Fruit fly (Drosophila melanogaster): ENCODE results near the gene CG15386.

Gene CG15386

DNA sequence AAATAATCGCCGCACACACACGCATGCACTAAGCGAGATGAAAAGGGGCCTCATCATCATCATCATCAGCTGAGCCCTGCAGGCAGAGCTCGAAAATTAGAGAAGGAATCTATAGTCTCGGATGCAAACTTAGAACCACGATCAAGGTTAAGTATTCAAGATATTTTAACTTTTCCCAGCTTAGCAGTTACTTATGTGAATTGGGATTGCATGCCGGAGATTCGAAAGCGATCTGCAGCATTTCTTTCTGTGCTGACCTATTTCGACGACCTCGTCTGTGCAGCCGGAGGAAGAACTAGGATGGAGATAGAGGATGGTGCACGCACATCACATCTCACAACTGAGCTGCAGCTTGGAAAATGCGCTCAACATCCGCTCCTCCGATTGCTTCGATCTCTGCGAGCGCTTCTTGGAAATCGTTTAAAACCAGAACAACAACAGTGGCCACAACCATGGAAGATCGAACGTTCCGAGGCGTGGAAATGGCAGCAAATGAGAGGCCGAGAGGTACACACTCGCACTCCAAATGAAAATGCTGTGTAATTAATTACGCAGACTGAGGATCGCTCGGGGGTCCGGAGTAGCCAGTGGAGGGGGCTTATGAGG lies 34.2 kb downstream of the CG15386 start:
- TF ChIP-seq Crg-1 (GFP tag; optimal IDR thresholded peaks at IDR 0.05) = no peak
- no peak for TF ChIP-seq CG12768 (GFP tag; optimal IDR thresholded peaks at IDR 0.05)
- TF ChIP-seq CG5204 (GFP tag; optimal IDR thresholded peaks at IDR 0.05) = no peak
- no peak for TF ChIP-seq cic (GFP tag; optimal IDR thresholded peaks at IDR 0.05)
- no peak for TF ChIP-seq Clk (GFP tag; optimal IDR thresholded peaks at IDR 0.05)
- no peak for TF ChIP-seq kay (GFP tag; ENCODE audit: borderline replicate concordance)
- no peak for TF ChIP-seq CG14711 (tag; optimal IDR thresholded peaks at IDR 0.05)
- no peak for TF ChIP-seq bab1 (GFP tag; optimal IDR thresholded peaks at IDR 0.05)
- TF ChIP-seq CG33017 (tag; optimal IDR thresholded peaks at IDR 0.05) = no peak
- TF ChIP-seq cnc (optimal IDR thresholded peaks at IDR 0.05) = no peak
- TF ChIP-seq CG1620 (GFP tag; optimal IDR thresholded peaks at IDR 0.05) = no peak
- TF ChIP-seq Mnt (GFP tag; optimal IDR thresholded peaks at IDR 0.05) = no peak
- TF ChIP-seq pad (GFP tag; optimal IDR thresholded peaks at IDR 0.05) = no peak
- no peak for TF ChIP-seq CG11617 (GFP tag; optimal IDR thresholded peaks at IDR 0.05)
- TF ChIP-seq Hr96 (GFP tag; optimal IDR thresholded peaks at IDR 0.05) = no peak
- TF ChIP-seq ovo (GFP tag; optimal IDR thresholded peaks at IDR 0.05) = no peak

DNA sequence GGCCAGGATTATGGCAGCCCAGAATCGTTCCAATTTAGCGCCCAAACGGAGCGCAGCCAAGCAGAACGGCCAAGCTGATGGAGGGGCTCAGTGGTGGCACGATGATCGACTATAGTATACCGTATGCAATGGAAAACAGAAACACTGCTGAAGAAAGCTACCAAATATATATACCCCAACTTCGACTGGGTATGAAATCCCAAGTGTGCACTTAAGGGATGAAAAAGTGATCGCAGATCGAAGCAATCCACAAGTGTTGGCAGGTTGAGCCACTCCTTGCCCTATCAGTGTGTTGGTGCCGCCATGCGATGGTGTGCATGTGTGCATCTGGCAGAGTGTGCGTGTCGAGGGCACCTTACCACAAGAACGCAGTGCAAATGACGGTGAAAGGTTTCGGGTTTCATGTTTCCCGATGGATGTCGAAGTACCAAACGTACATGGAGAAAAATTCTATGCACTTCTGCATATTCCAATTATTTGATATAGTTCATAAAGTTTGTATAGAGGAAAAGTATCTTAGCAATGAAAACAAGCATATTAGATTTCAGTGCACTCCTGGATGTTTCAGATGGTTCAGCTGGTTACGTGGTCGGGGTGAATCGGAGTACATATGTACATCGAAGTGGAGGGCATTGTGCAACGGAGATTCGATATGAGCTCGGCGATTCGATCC lies 34.9 kb downstream of the CG15386 start:
- TF ChIP-seq cic (GFP tag; optimal IDR thresholded peaks at IDR 0.05) (no peak), Clk (GFP tag; optimal IDR thresholded peaks at IDR 0.05) (no peak)

DNA sequence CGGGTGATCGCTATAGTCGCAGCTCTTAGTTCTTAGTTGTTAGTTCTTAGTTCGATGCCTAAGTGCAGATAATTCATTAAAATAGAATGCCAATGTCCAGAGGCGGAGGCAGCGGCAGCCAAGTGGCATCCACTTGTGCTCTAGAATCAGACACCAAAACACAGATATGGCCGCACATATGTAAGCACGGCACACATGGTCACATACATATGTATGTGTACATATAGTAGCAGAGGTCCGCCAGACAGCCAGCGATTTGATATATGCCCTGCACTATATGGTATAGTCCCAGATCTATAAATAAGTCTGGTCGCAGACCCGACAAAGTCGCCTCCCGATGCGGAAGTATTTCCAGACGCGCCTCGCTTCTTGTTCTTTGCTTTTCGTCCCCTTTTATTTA lies 36.4 kb downstream of the CG15386 start:
- TF ChIP-seq cic (GFP tag; optimal IDR thresholded peaks at IDR 0.05) (no peak), CG1620 (GFP tag; optimal IDR thresholded peaks at IDR 0.05) (no peak), Mnt (GFP tag; optimal IDR thresholded peaks at IDR 0.05) (no peak), bab1 (GFP tag; optimal IDR thresholded peaks at IDR 0.05) (no peak), cnc (optimal IDR thresholded peaks at IDR 0.05) (no peak), CG14711 (tag; optimal IDR thresholded peaks at IDR 0.05) (no peak), toe (GFP tag; optimal IDR thresholded peaks at IDR 0.05) (no peak), CG5204 (GFP tag; optimal IDR thresholded peaks at IDR 0.05) (no peak), CG12768 (GFP tag; optimal IDR thresholded peaks at IDR 0.05) (no peak), CG7045 (GFP tag; optimal IDR thresholded peaks at IDR 0.05) (no peak), Clk (GFP tag; optimal IDR thresholded peaks at IDR 0.05) (no peak), kay (GFP tag; ENCODE audit: borderline replicate concordance) (no peak)

DNA sequence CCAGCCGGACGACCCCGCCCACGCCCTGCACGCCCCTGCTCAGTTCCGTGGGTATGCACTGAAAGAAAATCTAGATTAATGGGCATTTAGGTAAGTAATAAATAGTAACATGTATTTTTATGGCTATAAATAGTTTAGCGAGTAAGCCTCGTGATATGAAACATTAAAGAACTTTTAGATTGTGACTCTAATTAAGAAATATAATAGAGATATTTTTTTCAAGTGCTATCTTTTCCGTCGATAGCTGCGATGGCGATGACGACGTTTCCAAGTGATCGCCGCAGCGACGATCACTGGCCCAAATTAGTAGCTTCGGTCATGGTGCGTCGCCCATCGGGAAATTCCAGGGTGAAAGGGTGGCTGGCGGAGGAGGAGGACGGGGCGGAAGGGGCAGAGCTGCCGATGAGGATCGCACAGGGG lies 36.9 kb downstream of the CG15386 start:
- TF ChIP-seq kay (GFP tag; ENCODE audit: borderline replicate concordance) (no peak), cnc (optimal IDR thresholded peaks at IDR 0.05) (no peak), CG7101 (tag; optimal IDR thresholded peaks at IDR 0.05) (peak; percentile 41), Mnt (GFP tag; optimal IDR thresholded peaks at IDR 0.05) (no peak), CG12768 (GFP tag; optimal IDR thresholded peaks at IDR 0.05) (no peak), cic (GFP tag; optimal IDR thresholded peaks at IDR 0.05) (no peak), CG5204 (GFP tag; optimal IDR thresholded peaks at IDR 0.05) (no peak), tj (GFP tag; optimal IDR thresholded peaks at IDR 0.05) (peak; percentile 2), Crg-1 (GFP tag; optimal IDR thresholded peaks at IDR 0.05) (no peak), bab1 (GFP tag; optimal IDR thresholded peaks at IDR 0.05) (no peak), CG14711 (tag; optimal IDR thresholded peaks at IDR 0.05) (peak; percentile 33), toe (GFP tag; optimal IDR thresholded peaks at IDR 0.05) (peak; percentile 14), CG33017 (tag; optimal IDR thresholded peaks at IDR 0.05) (peak; percentile 14), pad (GFP tag; optimal IDR thresholded peaks at IDR 0.05) (no peak), CG11617 (GFP tag; optimal IDR thresholded peaks at IDR 0.05) (no peak), CG7045 (GFP tag; optimal IDR thresholded peaks at IDR 0.05) (peak; percentile 25), ovo (GFP tag; optimal IDR thresholded peaks at IDR 0.05) (no peak), Hr96 (GFP tag; optimal IDR thresholded peaks at IDR 0.05) (peak; percentile 10), Clk (GFP tag; optimal IDR thresholded peaks at IDR 0.05) (no peak), CG1620 (GFP tag; optimal IDR thresholded peaks at IDR 0.05) (no peak)

DNA sequence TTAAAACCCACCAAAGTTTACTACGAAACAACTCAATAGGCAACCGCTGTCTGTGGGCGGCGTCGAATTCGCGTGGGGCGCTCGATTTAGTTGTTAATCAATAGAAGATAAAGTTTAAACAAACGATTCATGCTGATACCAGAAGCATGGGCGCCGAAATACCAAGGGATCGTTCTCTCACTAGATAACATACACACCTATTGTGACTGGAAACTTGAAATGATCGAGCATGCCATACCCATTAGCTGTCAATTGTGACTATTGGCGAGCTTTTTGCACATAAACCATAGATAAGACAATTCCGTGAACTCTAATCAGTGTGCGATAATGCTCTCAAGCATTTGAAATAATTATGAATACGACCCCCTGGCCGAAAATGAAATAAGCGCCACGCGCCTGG lies 37.7 kb downstream of the CG15386 start:
- TF ChIP-seq cic (GFP tag; optimal IDR thresholded peaks at IDR 0.05) = peak; percentile 2
- no peak for TF ChIP-seq Hr96 (GFP tag; optimal IDR thresholded peaks at IDR 0.05)

DNA sequence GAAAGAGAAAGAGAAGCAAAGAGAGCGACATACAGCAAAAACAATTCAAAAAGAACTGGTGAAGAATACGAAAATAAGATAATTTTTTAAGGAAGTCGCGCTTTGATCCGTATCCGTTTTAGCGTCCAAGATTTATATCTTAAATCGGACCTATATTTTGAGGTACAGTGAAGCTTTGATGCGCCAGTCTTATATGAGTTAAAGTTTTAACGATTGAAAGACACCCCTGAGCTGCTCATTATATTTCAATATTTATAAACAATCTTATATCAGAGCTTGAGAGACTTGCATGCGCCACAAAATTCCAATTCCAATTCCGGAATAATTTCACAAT lies 38.3 kb downstream of the CG15386 start:
- TF ChIP-seq kay (GFP tag; ENCODE audit: borderline replicate concordance) = no peak
- no peak for TF ChIP-seq cic (GFP tag; optimal IDR thresholded peaks at IDR 0.05)
- TF ChIP-seq pad (GFP tag; optimal IDR thresholded peaks at IDR 0.05) = no peak
- no peak for TF ChIP-seq CG12768 (GFP tag; optimal IDR thresholded peaks at IDR 0.05)
- TF ChIP-seq Hr96 (GFP tag; optimal IDR thresholded peaks at IDR 0.05) = no peak
- no peak for TF ChIP-seq CG5204 (GFP tag; optimal IDR thresholded peaks at IDR 0.05)
- no peak for TF ChIP-seq cnc (optimal IDR thresholded peaks at IDR 0.05)
- TF ChIP-seq CG11617 (GFP tag; optimal IDR thresholded peaks at IDR 0.05) = no peak
- TF ChIP-seq Mnt (GFP tag; optimal IDR thresholded peaks at IDR 0.05) = no peak
- no peak for TF ChIP-seq tj (GFP tag; optimal IDR thresholded peaks at IDR 0.05)
- no peak for TF ChIP-seq Crg-1 (GFP tag; optimal IDR thresholded peaks at IDR 0.05)
- TF ChIP-seq CG1620 (GFP tag; optimal IDR thresholded peaks at IDR 0.05) = no peak
